Fruit fly (Drosophila melanogaster): Measurements from ENCODE around the gene AkhR.

Gene AkhR

dm6 chr2L:6700742-6701141 lies 15.2 kb downstream of the AkhR start (continued):
- TF ChIP-seq Sox102F (GFP tag; optimal IDR thresholded peaks at IDR 0.05) (no peak), CG10654 (GFP tag; optimal IDR thresholded peaks at IDR 0.05) (peak; percentile 4), CG15514 (GFP tag; optimal IDR thresholded peaks at IDR 0.05) (no peak), Bgb (GFP tag; IDR thresholded peaks at IDR 0.05; ENCODE audit: partially characterized antibody) (no peak), chn (GFP tag; optimal IDR thresholded peaks at IDR 0.05) (no peak), cwo (GFP tag; optimal IDR thresholded peaks at IDR 0.05) (no peak), CG30403 (GFP tag; optimal IDR thresholded peaks at IDR 0.05) (no peak), wek (GFP tag; optimal IDR thresholded peaks at IDR 0.05) (peak; percentile 56), Doc2 (GFP tag; IDR thresholded peaks at IDR 0.05) (no peak), vnd (GFP tag; IDR thresholded peaks at IDR 0.05; ENCODE audit: partially characterized antibody) (no peak), ttk (GFP tag; IDR thresholded peaks at IDR 0.05) (no peak), CG14441 (GFP tag; IDR thresholded peaks at IDR 0.05) (no peak), ci (GFP tag; IDR thresholded peaks at IDR 0.05) (peak; percentile 67; the same call in 2 of the 3 replicates), stc (GFP tag; IDR thresholded peaks at IDR 0.05) (no peak), CG3281 (GFP tag; optimal IDR thresholded peaks at IDR 0.05) (no peak), CG12155 (GFP tag; optimal IDR thresholded peaks at IDR 0.05) (no peak), D19B (GFP tag; optimal IDR thresholded peaks at IDR 0.05) (no peak), B-H1 (GFP tag; IDR thresholded peaks at IDR 0.05) (no peak), BEAF-32 (GFP tag; optimal IDR thresholded peaks at IDR 0.05) (no peak), crol (GFP tag; IDR thresholded peaks at IDR 0.05) (no peak), CG34376 (GFP tag; optimal IDR thresholded peaks at IDR 0.05) (no peak), cg (GFP tag; optimal IDR thresholded peaks at IDR 0.05) (no peak), lilli (GFP tag; optimal IDR thresholded peaks at IDR 0.05) (no peak), CG12942 (GFP tag; optimal IDR thresholded peaks at IDR 0.05) (peak; percentile 12), CG18262 (tag; optimal IDR thresholded peaks at IDR 0.05) (peak; percentile 43), jing (GFP tag; optimal IDR thresholded peaks at IDR 0.05) (no peak), Meics (GFP tag; optimal IDR thresholded peaks at IDR 0.05) (no peak), nmo (GFP tag; optimal IDR thresholded peaks at IDR 0.05) (no peak), fd64A (GFP tag; optimal IDR thresholded peaks at IDR 0.05) (no peak), MBD-R2 (GFP tag; IDR thresholded peaks at IDR 0.05) (no peak), repo (GFP tag; optimal IDR thresholded peaks at IDR 0.05) (no peak), CG43689 (GFP tag; IDR thresholded peaks at IDR 0.05) (no peak), so (GFP tag; IDR thresholded peaks at IDR 0.05) (no peak; the same call in 2 of the 3 replicates), CG7745 (tag; optimal IDR thresholded peaks at IDR 0.05) (peak; percentile 74), ro (GFP tag; IDR thresholded peaks at IDR 0.05) (no peak), knrl (GFP tag; IDR thresholded peaks at IDR 0.05; ENCODE audit: partially characterized antibody) (no peak), CG3838 (GFP tag; optimal IDR thresholded peaks at IDR 0.05) (no peak), CG2120 (GFP tag; optimal IDR thresholded peaks at IDR 0.05) (no peak), dmrt99B (tag; optimal IDR thresholded peaks at IDR 0.05) (no peak), Max (GFP tag; optimal IDR thresholded peaks at IDR 0.05) (no peak), CG17359 (tag; optimal IDR thresholded peaks at IDR 0.05) (no peak), Doc3 (GFP tag; IDR thresholded peaks at IDR 0.05; ENCODE audit: partially characterized antibody) (no peak)

- no peak for TF ChIP-seq CG17802 (tag; optimal IDR thresholded peaks at IDR 0.05)
- peak; percentile 7 for TF ChIP-seq fd3F (GFP tag; optimal IDR thresholded peaks at IDR 0.05)
- peak; percentile 40; the same call in 1 of the 3 replicates for TF ChIP-seq CG14050 (GFP tag; IDR thresholded peaks at IDR 0.05)
- TF ChIP-seq CG11398 (GFP tag; optimal IDR thresholded peaks at IDR 0.05): no peak
- no peak for TF ChIP-seq eyg (GFP tag; optimal IDR thresholded peaks at IDR 0.05)
- TF ChIP-seq H2.0 (GFP tag; IDR thresholded peaks at IDR 0.05): peak; percentile 40
- no peak for TF ChIP-seq salm (tag; optimal IDR thresholded peaks at IDR 0.05)
- peak; percentile 40 for TF ChIP-seq CG12391 (tag; optimal IDR thresholded peaks at IDR 0.05)
- TF ChIP-seq CG31388 (GFP tag; optimal IDR thresholded peaks at IDR 0.05): no peak
- TF ChIP-seq CG32772 (GFP tag; IDR thresholded peaks at IDR 0.05): peak; percentile 27; the same call in 1 of the 2 replicates
- no peak for TF ChIP-seq CG4282 (GFP tag; optimal IDR thresholded peaks at IDR 0.05)
- TF ChIP-seq rib (GFP tag; IDR thresholded peaks at IDR 0.05): no peak
- no peak for TF ChIP-seq jumu (GFP tag; optimal IDR thresholded peaks at IDR 0.05)
These were observed 17.6 kb downstream of the AkhR start for dm6 chr2L:6698387-6698786.

Data from whole organism, embryonic.